Fruit fly (Drosophila melanogaster): ENCODE measurements around the gene CG7730.

Gene CG7730

dm6 chr3L:17006250-17006693, 21.0 kb upstream of the CG7730 start (continued):
- TF ChIP-seq rib (GFP tag; IDR thresholded peaks at IDR 0.05) (no peak), Bdp1 (GFP tag; optimal IDR thresholded peaks at IDR 0.05) (peak; percentile 4), stc (GFP tag; IDR thresholded peaks at IDR 0.05) (0 out of 2 replicates have a peak, but pooled peaks have one; percentile 15), sens-2 (GFP tag; IDR thresholded peaks at IDR 0.05) (no peak), gsb-n (tag; optimal IDR thresholded peaks at IDR 0.05) (no peak), BtbVII (GFP tag; optimal IDR thresholded peaks at IDR 0.05) (peak; percentile 12), CG34224 (GFP tag; IDR thresholded peaks at IDR 0.05; ENCODE audit: partially characterized antibody) (no peak), Atf6 (GFP tag; IDR thresholded peaks at IDR 0.05) (no peak), sisA (GFP tag; IDR thresholded peaks at IDR 0.05) (no peak), CG11560 (tag; IDR thresholded peaks at IDR 0.05) (no peak), mirr (GFP tag; optimal IDR thresholded peaks at IDR 0.05) (peak; percentile 66), zen2 (GFP tag; IDR thresholded peaks at IDR 0.05; ENCODE audit: partially characterized antibody) (no peak), ci (GFP tag; IDR thresholded peaks at IDR 0.05) (0 out of 3 replicates have a peak, but pooled peaks have one; percentile 10), CG13296 (GFP tag; optimal IDR thresholded peaks at IDR 0.05) (peak; percentile 34), br (optimal IDR thresholded peaks at IDR 0.05) (no peak), B-H1 (GFP tag; IDR thresholded peaks at IDR 0.05) (peak; percentile 11; the same call in 1 of the 3 replicates), kni (GFP tag; optimal IDR thresholded peaks at IDR 0.05) (peak; percentile 51), CG8290 (GFP tag; optimal IDR thresholded peaks at IDR 0.05) (no peak), CG8290 (tag; optimal IDR thresholded peaks at IDR 0.05) (peak in 1 of 2 experiments; percentile 21), cas (GFP tag; IDR thresholded peaks at IDR 0.05) (0 out of 2 replicates have a peak, but pooled peaks have one; percentile 25), zen (tag; optimal IDR thresholded peaks at IDR 0.05) (no peak), CG32532 (GFP tag; IDR thresholded peaks at IDR 0.05) (peak; percentile 41; the same call in 1 of the 2 replicates), CG34376 (GFP tag; optimal IDR thresholded peaks at IDR 0.05) (peak; percentile 23), CG10543 (GFP tag; optimal IDR thresholded peaks at IDR 0.05) (peak; percentile 30), Antp (GFP tag; optimal IDR thresholded peaks at IDR 0.05) (peak; percentile 10), Rfx (GFP tag; IDR thresholded peaks at IDR 0.05) (peak; percentile 40), run (tag; optimal IDR thresholded peaks at IDR 0.05) (no peak), CG9797 (GFP tag; optimal IDR thresholded peaks at IDR 0.05) (no peak), chm (GFP tag; IDR thresholded peaks at IDR 0.05) (no peak; the same call in 1 of the 2 replicates), caup (GFP tag; optimal IDR thresholded peaks at IDR 0.05; ENCODE audit: severe bottlenecking) (peak; percentile 24), CG17802 (tag; optimal IDR thresholded peaks at IDR 0.05) (no peak), Aef1 (GFP tag; IDR thresholded peaks at IDR 0.05) (peak; percentile 41; the same call in 1 of the 3 replicates), Hey (tag; optimal IDR thresholded peaks at IDR 0.05) (peak; percentile 33), ab (GFP tag; optimal IDR thresholded peaks at IDR 0.05) (no peak), CG12071 (GFP tag; optimal IDR thresholded peaks at IDR 0.05) (peak; percentile 34), CG7987 (GFP tag; optimal IDR thresholded peaks at IDR 0.05) (peak; percentile 40), Drgx (GFP tag; IDR thresholded peaks at IDR 0.05) (peak; percentile 31; the same call in 1 of the 2 replicates), btn (GFP tag; optimal IDR thresholded peaks at IDR 0.05) (no peak), da (GFP tag; optimal IDR thresholded peaks at IDR 0.05) (no peak), CG3847 (GFP tag; IDR thresholded peaks at IDR 0.05) (0 out of 2 replicates have a peak, but pooled peaks have one; percentile 32), tna (GFP tag; IDR thresholded peaks at IDR 0.05; ENCODE audit: partially characterized antibody) (no peak), aop (GFP tag; IDR thresholded peaks at IDR 0.05) (no peak), CG17361 (GFP tag; IDR thresholded peaks at IDR 0.05) (0 out of 3 replicates have a peak, but pooled peaks have one; percentile 6), row (GFP tag; IDR thresholded peaks at IDR 0.05) (peak; percentile 60), CG4707 (GFP tag; optimal IDR thresholded peaks at IDR 0.05) (no peak), cwo (GFP tag; optimal IDR thresholded peaks at IDR 0.05) (peak; percentile 20), CG1647 (GFP tag; optimal IDR thresholded peaks at IDR 0.05) (no peak), HHEX (GFP tag; optimal IDR thresholded peaks at IDR 0.05) (peak; percentile 23), HmgD (GFP tag; optimal IDR thresholded peaks at IDR 0.05) (no peak), wek (GFP tag; optimal IDR thresholded peaks at IDR 0.05) (peak; percentile 9), vfl (GFP tag; optimal IDR thresholded peaks at IDR 0.05) (no peak)
